Fruit fly (Drosophila melanogaster): ENCODE results near the gene CG34277.
A peak's percentile ranks its signal among the peaks of the same experiment; 100 is the strongest.

Gene CG34277

DNA sequence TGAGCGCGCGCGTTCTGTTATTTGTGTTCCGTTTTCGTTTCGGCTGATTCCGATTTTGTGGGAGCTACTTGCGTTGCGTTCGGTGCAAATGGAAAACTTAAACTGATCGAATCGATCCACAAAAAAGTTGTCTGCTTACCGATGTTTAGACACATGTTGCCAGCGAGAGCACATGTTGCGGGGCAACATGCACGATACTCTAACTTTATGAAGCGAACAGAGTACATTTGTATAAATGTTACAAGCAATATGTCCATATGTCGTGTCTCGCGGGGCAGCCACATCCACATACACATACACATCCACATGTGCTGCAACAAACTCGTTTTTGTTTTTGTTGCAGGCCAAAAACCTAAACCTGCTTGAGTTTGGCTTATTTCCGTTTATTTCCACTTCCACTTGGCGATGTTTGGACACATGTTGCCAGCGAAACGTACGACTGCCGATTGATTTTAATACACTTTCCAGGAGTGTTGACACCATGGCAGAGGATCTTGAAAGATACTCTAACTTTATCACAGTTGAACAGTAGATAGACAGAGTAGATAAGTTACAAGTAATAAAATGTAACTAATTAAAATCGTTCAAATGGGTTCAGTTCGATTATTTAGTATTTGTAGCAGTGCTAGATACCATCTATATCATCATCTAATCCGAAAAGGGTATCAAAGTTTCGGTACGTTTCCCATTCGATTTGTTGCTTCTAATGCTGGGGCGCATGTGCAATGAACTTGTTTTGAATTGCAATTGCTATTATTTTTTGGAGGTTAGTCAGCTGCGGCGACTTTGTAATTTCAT, 45.4 kb upstream of the CG34277 start (continued):
- TF ChIP-seq sim (GFP tag; IDR thresholded peaks at IDR 0.05) (no peak), CG17361 (GFP tag; IDR thresholded peaks at IDR 0.05) (no peak), CG14860 (GFP tag; IDR thresholded peaks at IDR 0.05; ENCODE audit: partially characterized antibody) (no peak), knrl (GFP tag; IDR thresholded peaks at IDR 0.05; ENCODE audit: partially characterized antibody) (0 out of 3 replicates have a peak, but pooled peaks have one; percentile 28)

DNA sequence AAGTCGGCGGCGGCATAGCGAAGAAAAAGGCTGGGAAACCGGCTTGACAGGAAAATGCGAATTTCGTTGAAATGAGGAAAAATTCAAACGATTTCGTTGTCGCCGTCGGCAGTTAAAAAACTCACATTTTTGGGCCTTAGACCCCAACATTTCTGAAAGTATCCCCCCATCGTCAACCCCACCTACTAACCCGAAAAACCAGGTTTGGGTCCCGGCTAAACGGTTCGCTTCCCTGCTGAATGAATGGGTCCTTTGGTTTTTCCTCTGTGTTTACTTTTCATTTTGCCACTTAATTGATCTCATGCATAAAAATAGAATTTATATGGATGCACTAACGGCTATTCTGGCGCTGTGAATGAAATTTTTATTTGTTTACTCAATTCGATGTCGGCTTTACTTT, 43.2 kb upstream of the CG34277 start:
- TF ChIP-seq pita (GFP tag; optimal IDR thresholded peaks at IDR 0.05) = peak; percentile 26
- TF ChIP-seq Drgx (GFP tag; IDR thresholded peaks at IDR 0.05) = 0 out of 2 replicates have a peak, but pooled peaks have one; percentile 5
- TF ChIP-seq CTCF (GFP tag; optimal IDR thresholded peaks at IDR 0.05) = peak; percentile 55
- peak; percentile 9 for TF ChIP-seq stwl (tag; optimal IDR thresholded peaks at IDR 0.05)
- 0 out of 3 replicates have a peak, but pooled peaks have one; percentile 78 for TF ChIP-seq CG2199 (GFP tag; IDR thresholded peaks at IDR 0.05)
- TF ChIP-seq CG6175 (GFP tag; IDR thresholded peaks at IDR 0.05) = no peak
- TF ChIP-seq CG11504 (tag; optimal IDR thresholded peaks at IDR 0.05) = peak; percentile 84
- no peak for TF ChIP-seq CG32767 (GFP tag; IDR thresholded peaks at IDR 0.05)
- 0 out of 3 replicates have a peak, but pooled peaks have one; percentile 8 for TF ChIP-seq CG11093 (GFP tag; IDR thresholded peaks at IDR 0.05)

DNA sequence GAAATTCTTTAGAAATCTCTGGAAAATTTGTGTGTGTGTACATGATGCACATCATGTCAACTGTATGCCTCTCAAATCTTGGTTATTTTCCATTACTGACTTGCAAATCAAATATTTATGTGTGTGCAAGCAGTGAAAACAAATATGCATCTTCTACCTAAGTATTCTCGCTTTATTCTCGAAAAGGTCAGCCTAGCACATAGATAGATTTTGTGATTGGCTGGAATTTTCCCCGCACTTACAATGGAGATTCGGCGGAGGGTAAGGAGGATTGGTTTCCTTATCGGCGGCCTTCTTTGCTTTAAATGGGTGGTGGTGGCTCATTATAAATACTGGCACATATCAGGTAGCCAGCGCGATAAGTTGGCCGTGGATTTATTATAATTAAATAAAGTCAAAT, 41.4 kb upstream of the CG34277 start:
- no peak for TF ChIP-seq CG10565 (GFP tag; optimal IDR thresholded peaks at IDR 0.05)
- TF ChIP-seq maf-S (GFP tag; optimal IDR thresholded peaks at IDR 0.05) = no peak
- TF ChIP-seq vnd (GFP tag; IDR thresholded peaks at IDR 0.05; ENCODE audit: partially characterized antibody) = no peak
- TF ChIP-seq croc (GFP tag; conservative IDR thresholded peaks at IDR 0.05) = no peak
- TF ChIP-seq fd102C (GFP tag; optimal IDR thresholded peaks at IDR 0.05) = peak; percentile 85
- TF ChIP-seq CG1233 (GFP tag; optimal IDR thresholded peaks at IDR 0.05) = peak; percentile 23
- peak; percentile 39 for TF ChIP-seq Asciz (GFP tag; optimal IDR thresholded peaks at IDR 0.05)
- no peak for TF ChIP-seq CG10267 (tag; optimal IDR thresholded peaks at IDR 0.05)
- TF ChIP-seq CG2712 (tag; optimal IDR thresholded peaks at IDR 0.05) = peak; percentile 11
- TF ChIP-seq Lhr (GFP tag; optimal IDR thresholded peaks at IDR 0.05) = peak; percentile 13
- TF ChIP-seq kni (GFP tag; optimal IDR thresholded peaks at IDR 0.05) = peak; percentile 43
- peak in 1 of 2 experiments; percentile 94 for TF ChIP-seq tll (GFP tag; optimal IDR thresholded peaks at IDR 0.05)
- TF ChIP-seq gem (tag; optimal IDR thresholded peaks at IDR 0.05) = peak; percentile 29
- peak; percentile 19 for TF ChIP-seq CG3407 (GFP tag; optimal IDR thresholded peaks at IDR 0.05)
- TF ChIP-seq CG15479 (GFP tag; optimal IDR thresholded peaks at IDR 0.05) = peak; percentile 99
- peak; percentile 53 for TF ChIP-seq twi (tag; optimal IDR thresholded peaks at IDR 0.05)
- no peak for TF ChIP-seq CG9609 (GFP tag; optimal IDR thresholded peaks at IDR 0.05)
- no peak for TF ChIP-seq ttk (GFP tag; IDR thresholded peaks at IDR 0.05)
- TF ChIP-seq caup (GFP tag; optimal IDR thresholded peaks at IDR 0.05; ENCODE audit: severe bottlenecking) = no peak
- peak; percentile 21 for TF ChIP-seq Blimp-1 (GFP tag; optimal IDR thresholded peaks at IDR 0.05)
- TF ChIP-seq phol (tag; optimal IDR thresholded peaks at IDR 0.05) = no peak
- TF ChIP-seq CG2202 (tag; optimal IDR thresholded peaks at IDR 0.05) = peak; percentile 42
- TF ChIP-seq CG2129 (GFP tag; IDR thresholded peaks at IDR 0.05; ENCODE audit: partially characterized antibody) = no peak
- TF ChIP-seq CG8924 (tag; optimal IDR thresholded peaks at IDR 0.05) = peak; percentile 11
- peak; percentile 37 for TF ChIP-seq ATbp (GFP tag; optimal IDR thresholded peaks at IDR 0.05)
- peak; percentile 4 for TF ChIP-seq CG7745 (tag; optimal IDR thresholded peaks at IDR 0.05)
- peak; percentile 12 for TF ChIP-seq CG13424 (tag; optimal IDR thresholded peaks at IDR 0.05)
- no peak for TF ChIP-seq CG3163 (GFP tag; optimal IDR thresholded peaks at IDR 0.05)
- peak; percentile 30 for TF ChIP-seq CG2875 (GFP tag; optimal IDR thresholded peaks at IDR 0.05)
- peak; percentile 23 for TF ChIP-seq CG6813 (GFP tag; optimal IDR thresholded peaks at IDR 0.05)
- peak in 1 of 3 experiments; percentile 48 for TF ChIP-seq lola (GFP tag; optimal IDR thresholded peaks at IDR 0.05)
- TF ChIP-seq Hey (tag; optimal IDR thresholded peaks at IDR 0.05) = no peak
